Fruit fly (Drosophila melanogaster) whole organism: ENCODE data around the gene RIOK1.

Source experiments
- CG8478 ChIP-seq: fragments of >200 bp; optimal IDR thresholded peaks from 2 replicates; lab custom pipeline; 2018; ENCODE audit warnings: inconsistent platforms
- Dll ChIP-seq: fragments of >200 bp; optimal IDR thresholded peaks from 2 replicates; lab custom pipeline; 2017
- EcR ChIP-seq, 2 experiments: fragments of >200 bp; optimal IDR thresholded peaks; 2 replicates each; lab custom pipeline; 2017; ENCODE audit warnings: missing biosample characterization in 2 of 2, missing genetic modification characterization in 2 of 2, missing genetic modification reagents in 2 of 2
- pan ChIP-seq: fragments of >200 bp; optimal IDR thresholded peaks from 2 replicates; lab custom pipeline; 2017
- psq ChIP-seq: fragments of >200 bp; optimal IDR thresholded peaks from 2 replicates; lab custom pipeline; 2017
- usp ChIP-seq: fragments of >200 bp; optimal IDR thresholded peaks from 2 replicates; lab custom pipeline; 2017; ENCODE audit warnings: missing biosample characterization, missing genetic modification characterization, mixed read lengths

DNA sequence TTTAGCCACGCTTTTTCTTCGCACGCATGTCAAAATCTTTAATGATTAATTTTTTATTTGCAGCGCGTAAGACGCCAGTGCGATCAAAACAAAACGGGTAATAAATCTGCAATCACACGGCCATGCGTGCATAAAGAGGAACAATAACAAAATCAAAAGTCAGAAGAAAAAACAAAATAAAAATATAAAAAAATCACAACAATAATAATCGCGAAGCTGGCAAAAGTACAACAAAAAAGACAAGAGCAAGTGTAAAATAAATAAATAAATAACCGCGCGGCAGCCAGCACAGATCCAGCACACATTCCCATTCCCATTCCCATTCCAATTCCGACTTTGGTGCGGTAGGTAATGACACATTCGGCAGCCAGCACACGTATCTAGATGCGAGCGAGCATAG, 13.7 kb downstream of the RIOK1 start:
- TF ChIP-seq psq (lab: Kevin White, UChicago) (no peak), pan (no peak), EcR (GFP tag; optimal IDR thresholded peaks at IDR 0.05; lab: Kevin White, UChicago) (no peak), usp (GFP tag; lab: Kevin White, UChicago) (no peak), Dll (lab: Kevin White, UChicago) (no peak), CG8478 (lab: Kevin White, UChicago) (no peak)
